Fruit fly (Drosophila melanogaster) whole organism, embryonic: Measurements from ENCODE around the gene CG9837.
A peak's percentile ranks its signal among the peaks of the same experiment; 100 is the strongest.

ENCODE experiments used
- Abd-B ChIP-seq: fragments of 200-800 bp; sonication (Bioruptor generic); optimal IDR thresholded peaks from 2 replicates; lab custom pipeline; 2018; ENCODE audit warnings: missing biosample characterization, mild to moderate bottlenecking, missing genetic modification characterization, moderate library complexity
- Adf1 ChIP-seq: fragments of 200-800 bp; sonication (Bioruptor generic); IDR thresholded peaks from 2 replicates; pipeline ENCODE4 v1.3.6; 2022; ENCODE audit warnings: missing biosample characterization, missing genetic modification characterization
- B-H2 ChIP-seq: fragments of 200-800 bp; sonication (Bioruptor generic); optimal IDR thresholded peaks from 2 replicates; lab custom pipeline; 2018; ENCODE audit warnings: missing biosample characterization, mild to moderate bottlenecking, missing genetic modification characterization
- CG10267 ChIP-seq: fragments of 200-800 bp; sonication (Bioruptor generic); optimal IDR thresholded peaks from 2 replicates; lab custom pipeline; 2018; ENCODE audit warnings: missing biosample characterization, mild to moderate bottlenecking, missing genetic modification characterization, moderate library complexity
- CG11093 ChIP-seq: fragments of 200-800 bp; sonication (Bioruptor generic); IDR thresholded peaks from 3 replicates; pipeline ENCODE4 v1.3.6; 2022; ENCODE audit warnings: missing biosample characterization, missing genetic modification characterization
- CG11695 ChIP-seq: fragments of 200-800 bp; sonication (Bioruptor generic); IDR thresholded peaks from 3 replicates; pipeline ENCODE4 v1.3.6; 2022; ENCODE audit warnings: missing biosample characterization, missing genetic modification characterization
- CG1233 ChIP-seq: fragments of 200-800 bp; sonication (Bioruptor generic); optimal IDR thresholded peaks from 4 replicates; lab custom pipeline; 2018; ENCODE audit warnings: missing biosample characterization, mild to moderate bottlenecking, missing genetic modification characterization
- CG12769 ChIP-seq: fragments of 200-800 bp; sonication (Bioruptor generic); optimal IDR thresholded peaks from 2 replicates; lab custom pipeline; 2019; ENCODE audit warnings: missing biosample characterization, mild to moderate bottlenecking, missing genetic modification characterization, moderate library complexity
- CG14710 ChIP-seq: fragments of 200-800 bp; sonication (Bioruptor generic); optimal IDR thresholded peaks from 3 replicates; lab custom pipeline; 2019; ENCODE audit warnings: missing biosample characterization, mild to moderate bottlenecking, missing genetic modification characterization, moderate library complexity
- CG14965 ChIP-seq: fragments of 200-800 bp; sonication (Bioruptor generic); optimal IDR thresholded peaks from 2 replicates; lab custom pipeline; 2016; ENCODE audit warnings: missing biosample characterization, missing genetic modification characterization, borderline replicate concordance
- CG15514 ChIP-seq: fragments of 200-800 bp; sonication (Bioruptor generic); optimal IDR thresholded peaks from 3 replicates; lab custom pipeline; 2017; ENCODE audit warnings: missing biosample characterization, missing genetic modification characterization, mild to moderate bottlenecking, moderate library complexity, missing genetic modification reagents
- CG15601 ChIP-seq: fragments of 200-800 bp; sonication (Bioruptor generic); optimal IDR thresholded peaks from 3 replicates; lab custom pipeline; 2019; ENCODE audit warnings: missing biosample characterization, mild to moderate bottlenecking, missing genetic modification characterization, moderate library complexity
- CG16815 ChIP-seq: fragments of 200-800 bp; sonication (Bioruptor generic); optimal IDR thresholded peaks from 3 replicates; lab custom pipeline; 2017; ENCODE audit warnings: missing biosample characterization, mild to moderate bottlenecking, missing genetic modification characterization
- CG17568 ChIP-seq: fragments of 200-800 bp; sonication (Bioruptor generic); optimal IDR thresholded peaks from 2 replicates; lab custom pipeline; 2018; ENCODE audit warnings: missing biosample characterization, mild to moderate bottlenecking, missing genetic modification characterization, moderate library complexity
- CG30020 ChIP-seq: fragments of 200-800 bp; optimal IDR thresholded peaks from 2 replicates; lab custom pipeline; 2019; ENCODE audit warnings: missing biosample characterization, mild to moderate bottlenecking, missing genetic modification characterization, moderate library complexity
- CG3407 ChIP-seq: fragments of 200-800 bp; sonication (Bioruptor generic); optimal IDR thresholded peaks from 2 replicates; lab custom pipeline; 2018; ENCODE audit warnings: missing biosample characterization, mild to moderate bottlenecking, missing genetic modification characterization
- CG3847 ChIP-seq: fragments of 200-800 bp; sonication (Bioruptor generic); IDR thresholded peaks from 2 replicates; pipeline ENCODE4 v1.3.6; 2022; ENCODE audit warnings: missing biosample characterization, missing genetic modification characterization
- CG3995 ChIP-seq: fragments of 200-800 bp; sonication (Bioruptor generic); optimal IDR thresholded peaks from 3 replicates; lab custom pipeline; 2016; ENCODE audit warnings: missing biosample characterization, missing genetic modification characterization
- CG4424 ChIP-seq: fragments of 200-800 bp; sonication (Bioruptor generic); optimal IDR thresholded peaks from 3 replicates; lab custom pipeline; 2016; ENCODE audit warnings: missing biosample characterization, missing genetic modification characterization
- CG7987 ChIP-seq: fragments of 200-800 bp; sonication (Bioruptor generic); optimal IDR thresholded peaks from 2 replicates; lab custom pipeline; 2018; ENCODE audit warnings: missing biosample characterization, mild to moderate bottlenecking, missing genetic modification characterization, moderate library complexity
- CG8281 ChIP-seq: fragments of 200-800 bp; sonication (Bioruptor generic); optimal IDR thresholded peaks from 2 replicates; lab custom pipeline; 2018; ENCODE audit warnings: missing biosample characterization, mild to moderate bottlenecking, missing genetic modification characterization, moderate library complexity
- Chrac-16 ChIP-seq: fragments of 200-800 bp; sonication (Bioruptor generic); optimal IDR thresholded peaks from 3 replicates; lab custom pipeline; 2016; ENCODE audit warnings: missing biosample characterization, missing genetic modification characterization
- Fer1 ChIP-seq: fragments of 200-800 bp; sonication (Bioruptor generic); optimal IDR thresholded peaks from 2 replicates; lab custom pipeline; 2017; ENCODE audit warnings: missing biosample characterization, mild to moderate bottlenecking, missing genetic modification characterization
- H2.0 ChIP-seq: fragments of 200-800 bp; sonication (Bioruptor generic); IDR thresholded peaks from 2 replicates; pipeline ENCODE4 v1.3.6; 2022; ENCODE audit warnings: missing biosample characterization, missing genetic modification characterization
- Hmr ChIP-seq: fragments of 200-800 bp; sonication (Bioruptor generic); optimal IDR thresholded peaks from 3 replicates; lab custom pipeline; 2017; ENCODE audit warnings: mild to moderate bottlenecking, missing biosample characterization, missing genetic modification reagents, missing genetic modification characterization
- Hsf ChIP-seq: fragments of 200-800 bp; sonication (Bioruptor generic); optimal IDR thresholded peaks from 3 replicates; lab custom pipeline; 2016; ENCODE audit warnings: missing biosample characterization, missing genetic modification characterization
- Kr ChIP-seq: fragments of 200-800 bp; sonication (Bioruptor generic); optimal IDR thresholded peaks from 2 replicates; lab custom pipeline; 2017; ENCODE audit warnings: missing biosample characterization, mild to moderate bottlenecking, missing genetic modification characterization
- Lhr ChIP-seq: fragments of 200-800 bp; sonication (Bioruptor generic); optimal IDR thresholded peaks from 3 replicates; lab custom pipeline; 2017; ENCODE audit warnings: mild to moderate bottlenecking, missing biosample characterization, missing genetic modification reagents, missing genetic modification characterization
- MESR4 ChIP-seq: fragments of 200-800 bp; sonication (Bioruptor generic); optimal IDR thresholded peaks from 2 replicates; lab custom pipeline; 2018; ENCODE audit warnings: missing biosample characterization, mild to moderate bottlenecking, missing genetic modification characterization, moderate library complexity
- Ravus ChIP-seq: fragments of 200-800 bp; sonication (Bioruptor generic); IDR thresholded peaks from 2 replicates; pipeline ENCODE4 v1.3.6; 2022; ENCODE audit warnings: missing biosample characterization, missing genetic modification characterization
- Rfx ChIP-seq: fragments of 200-800 bp; sonication (Bioruptor generic); IDR thresholded peaks from 2 replicates; pipeline ENCODE4 v1.3.6; 2022; ENCODE audit warnings: missing biosample characterization, missing genetic modification characterization
- Vsx1 ChIP-seq: fragments of 200-800 bp; sonication (Bioruptor generic); optimal IDR thresholded peaks from 2 replicates; lab custom pipeline; 2017; ENCODE audit warnings: missing biosample characterization, mild to moderate bottlenecking, missing genetic modification characterization, missing genetic modification reagents
- aop ChIP-seq: fragments of 200-800 bp; sonication (Bioruptor generic); IDR thresholded peaks from 2 replicates; pipeline ENCODE4 v1.3.6; 2022; ENCODE audit warnings: missing biosample characterization, missing genetic modification characterization
- ap ChIP-seq: fragments of 200-800 bp; sonication (Bioruptor generic); IDR thresholded peaks from 2 replicates; pipeline ENCODE4 v1.3.6; 2022; ENCODE audit warnings: missing biosample characterization, missing genetic modification characterization
- btn ChIP-seq: fragments of 200-800 bp; sonication (Bioruptor generic); optimal IDR thresholded peaks from 2 replicates; lab custom pipeline; 2016; ENCODE audit warnings: missing biosample characterization, missing genetic modification characterization
- cas ChIP-seq: fragments of 200-800 bp; sonication (Bioruptor generic); IDR thresholded peaks from 2 replicates; pipeline ENCODE4 v1.3.6; 2022; ENCODE audit warnings: missing biosample characterization, missing genetic modification characterization
- chinmo ChIP-seq: fragments of 200-800 bp; sonication (Bioruptor generic); IDR thresholded peaks from 4 replicates; pipeline ENCODE4 v1.3.6; 2022; ENCODE audit warnings: missing biosample characterization, missing genetic modification characterization; ENCODE audit not compliant: partially characterized antibody
- crp ChIP-seq, 2 experiments: fragments of 200-800 bp; sonication (Bioruptor generic); optimal IDR thresholded peaks; 2 replicates in 1 of 2; 3 replicates in 1 of 2; lab custom pipeline; 2017; ENCODE audit warnings: missing biosample characterization in 2 of 2, missing genetic modification characterization in 2 of 2, mild to moderate bottlenecking in 1 of 2, moderate library complexity in 1 of 2
- da ChIP-seq: fragments of 200-800 bp; sonication (Bioruptor generic); optimal IDR thresholded peaks from 2 replicates; lab custom pipeline; 2016; ENCODE audit warnings: missing biosample characterization, missing genetic modification characterization
- fd96Cb ChIP-seq: fragments of 200-800 bp; sonication (Bioruptor generic); optimal IDR thresholded peaks from 2 replicates; lab custom pipeline; 2018; ENCODE audit warnings: missing biosample characterization, mild to moderate bottlenecking, missing genetic modification characterization, moderate library complexity
- fru ChIP-seq: fragments of >200 bp; optimal IDR thresholded peaks from 2 replicates; lab custom pipeline; 2017
- grn ChIP-seq: fragments of 200-800 bp; sonication (Bioruptor generic); optimal IDR thresholded peaks from 3 replicates; lab custom pipeline; 2017; ENCODE audit warnings: missing biosample characterization, missing genetic modification characterization
- ken ChIP-seq: fragments of 200-800 bp; sonication (Bioruptor generic); IDR thresholded peaks from 3 replicates; pipeline ENCODE4 v1.3.6; 2022; ENCODE audit warnings: missing biosample characterization, missing genetic modification characterization
- lilli ChIP-seq: fragments of 200-800 bp; sonication (Bioruptor generic); optimal IDR thresholded peaks from 3 replicates; lab custom pipeline; 2016; ENCODE audit warnings: missing biosample characterization, missing genetic modification characterization
- mam ChIP-seq: fragments of 200-800 bp; sonication (Bioruptor generic); optimal IDR thresholded peaks from 3 replicates; lab custom pipeline; 2016; ENCODE audit warnings: missing biosample characterization, missing genetic modification characterization
- pros ChIP-seq: fragments of 200-800 bp; sonication (Bioruptor generic); optimal IDR thresholded peaks from 3 replicates; lab custom pipeline; 2019; ENCODE audit warnings: missing biosample characterization, mild to moderate bottlenecking, missing genetic modification characterization, moderate library complexity
- ro ChIP-seq: fragments of 200-800 bp; sonication (Bioruptor generic); IDR thresholded peaks from 2 replicates; pipeline ENCODE4 v1.3.6; 2022; ENCODE audit warnings: missing biosample characterization, missing genetic modification characterization
- sisA ChIP-seq: fragments of 200-800 bp; sonication (Bioruptor generic); IDR thresholded peaks from 2 replicates; pipeline ENCODE4 v1.3.6; 2022; ENCODE audit warnings: missing biosample characterization, missing genetic modification characterization
- toy ChIP-seq: fragments of 200-800 bp; sonication (Bioruptor generic); IDR thresholded peaks from 2 replicates; pipeline ENCODE4 v1.3.6; 2022; ENCODE audit warnings: missing biosample characterization, missing genetic modification characterization
- ttk ChIP-seq: fragments of 200-800 bp; sonication (Bioruptor generic); IDR thresholded peaks from 2 replicates; pipeline ENCODE4 v2.1.2; 2022; ENCODE audit warnings: missing biosample characterization, missing genetic modification characterization
- vnd ChIP-seq: fragments of 200-800 bp; sonication (Bioruptor generic); IDR thresholded peaks from 3 replicates; pipeline ENCODE4 v1.3.6; 2022; ENCODE audit warnings: missing biosample characterization, missing genetic modification characterization; ENCODE audit not compliant: partially characterized antibody

Gene CG9837

dm6 chr3R:8814029-8814647 lies 759 bp upstream of the CG9837 start (continued):
- TF ChIP-seq Kr (no peak), ttk (GFP tag; lab: Robert Waterston, UW) (no peak), lilli (GFP tag; lab: Kevin White, UChicago) (no peak), chinmo (GFP tag; lab: Robert Waterston, UW) (0 out of 4 replicates have a peak, but pooled peaks have one; percentile 4), Lhr (GFP tag; lab: Kevin White, UChicago) (no peak), CG16815 (GFP tag; lab: Kevin White, UChicago) (no peak), CG3407 (GFP tag; lab: Kevin White, UChicago) (no peak), ap (GFP tag; lab: Robert Waterston, UW) (no peak), CG3847 (GFP tag; lab: Robert Waterston, UW) (no peak), fru (no peak), Rfx (GFP tag; lab: Robert Waterston, UW) (peak; percentile 7; the same call in 1 of the 2 replicates), CG15601 (no peak), CG14710 (tag; lab: Kevin White, UChicago) (no peak), CG15514 (no peak), fd96Cb (tag; lab: Kevin White, UChicago) (no peak), CG11695 (GFP tag; lab: Robert Waterston, UW) (no peak), B-H2 (peak; percentile 51), Hmr (GFP tag; lab: Kevin White, UChicago) (peak; percentile 12), grn (GFP tag; lab: Kevin White, UChicago) (no peak), Hsf (GFP tag; lab: Kevin White, UChicago) (no peak), Adf1 (GFP tag; lab: Robert Waterston, UW) (peak; percentile 9; the same call in 1 of the 2 replicates), CG3995 (GFP tag; lab: Kevin White, UChicago) (no peak), H2.0 (no peak), MESR4 (GFP tag; lab: Kevin White, UChicago) (no peak), mam (GFP tag; lab: Kevin White, UChicago) (no peak), Ravus (GFP tag; lab: Robert Waterston, UW) (no peak), sisA (GFP tag; lab: Robert Waterston, UW) (no peak), vnd (GFP tag; lab: Robert Waterston, UW) (no peak), Vsx1 (GFP tag; lab: Kevin White, UChicago) (peak; percentile 69), pros (GFP tag; lab: Kevin White, UChicago) (no peak), cas (GFP tag; lab: Robert Waterston, UW) (no peak), ro (no peak), CG11093 (GFP tag; lab: Robert Waterston, UW) (no peak), CG14965 (GFP tag; lab: Kevin White, UChicago) (no peak), CG17568 (GFP tag; lab: Kevin White, UChicago) (no peak), CG30020 (tag; lab: Kevin White, UChicago) (no peak), CG12769 (tag; lab: Kevin White, UChicago) (peak; percentile 64), CG8281 (tag; lab: Kevin White, UChicago) (no peak), crp (GFP tag; optimal IDR thresholded peaks at IDR 0.05; lab: Kevin White, UChicago) (no peak), CG7987 (peak; percentile 30), CG10267 (tag; lab: Kevin White, UChicago) (no peak), CG1233 (GFP tag; lab: Kevin White, UChicago) (peak; percentile 18), CG4424 (GFP tag; lab: Kevin White, UChicago) (no peak), Fer1 (peak; percentile 36), aop (GFP tag; lab: Robert Waterston, UW) (no peak), Abd-B (no peak), Chrac-16 (GFP tag; lab: Kevin White, UChicago) (no peak), ken (GFP tag; lab: Robert Waterston, UW) (no peak), da (GFP tag; lab: Kevin White, UChicago) (no peak), btn (GFP tag; lab: Kevin White, UChicago) (no peak), toy (GFP tag; lab: Robert Waterston, UW) (no peak)
